Fruit fly (Drosophila melanogaster): Measurements from ENCODE around the gene RpL13.

DNA sequence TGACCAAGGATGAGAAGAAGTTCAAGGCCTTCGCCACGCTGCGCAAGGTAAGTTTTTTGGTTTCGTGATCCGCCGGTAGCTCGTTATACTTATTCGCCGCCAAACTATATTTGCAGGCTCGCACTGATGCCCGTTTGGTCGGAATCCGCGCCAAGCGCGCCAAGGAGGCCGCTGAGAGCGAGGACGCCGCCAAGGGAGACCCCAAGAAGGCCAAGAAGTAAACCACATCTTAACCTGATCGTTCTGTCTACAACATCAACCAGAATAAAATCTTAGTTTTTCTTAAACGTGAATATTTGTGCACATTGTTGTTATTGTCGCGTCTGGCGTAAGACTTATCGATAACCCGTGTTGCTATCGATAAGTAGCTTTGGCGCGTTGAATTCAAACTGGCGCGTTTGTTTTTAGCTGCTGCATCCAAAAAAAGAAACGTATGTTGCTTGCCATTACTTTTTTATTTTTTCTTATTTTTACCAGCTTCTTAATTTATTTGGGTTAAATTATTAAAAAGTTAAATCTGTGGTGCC, 1.2 kb downstream of the RpL13 start:
- TF ChIP-seq CG8478 (optimal IDR thresholded peaks at IDR 0.05) (no peak), CTCF (optimal IDR thresholded peaks at IDR 0.05) (no peak)

Measured in S2 (cell line).